Fruit fly (Drosophila melanogaster) whole organism, embryonic: ENCODE results near the gene Cog2.
A peak's percentile ranks its signal among the peaks of the same experiment; 100 is the strongest.

Experiments used
- CG10147 ChIP-seq: fragments of 200-800 bp; sonication (Bioruptor generic); optimal IDR thresholded peaks from 2 replicates; lab custom pipeline; 2019; ENCODE audit warnings: missing biosample characterization, mild to moderate bottlenecking, missing genetic modification characterization, moderate library complexity
- CG10267 ChIP-seq: fragments of 200-800 bp; sonication (Bioruptor generic); optimal IDR thresholded peaks from 2 replicates; lab custom pipeline; 2018; ENCODE audit warnings: missing biosample characterization, mild to moderate bottlenecking, missing genetic modification characterization, moderate library complexity
- CG10321 ChIP-seq: fragments of 200-800 bp; sonication (Bioruptor generic); IDR thresholded peaks from 2 replicates; pipeline ENCODE4 v1.3.6; 2022; ENCODE audit warnings: missing biosample characterization, missing genetic modification characterization
- CG10366 ChIP-seq: fragments of 200-800 bp; sonication (Bioruptor generic); IDR thresholded peaks from 2 replicates; pipeline ENCODE4 v1.3.6; 2022; ENCODE audit warnings: missing biosample characterization, missing genetic modification characterization
- CG10543 ChIP-seq: fragments of 200-800 bp; sonication (Bioruptor generic); optimal IDR thresholded peaks from 3 replicates; lab custom pipeline; 2017; ENCODE audit warnings: missing biosample characterization, mild to moderate bottlenecking, missing genetic modification characterization, moderate library complexity
- CG10979 ChIP-seq: fragments of 200-800 bp; sonication (Bioruptor generic); optimal IDR thresholded peaks from 2 replicates; lab custom pipeline; 2018; ENCODE audit warnings: missing biosample characterization, mild to moderate bottlenecking, missing genetic modification characterization, moderate library complexity
- CG12391 ChIP-seq: fragments of 200-800 bp; sonication (Bioruptor generic); optimal IDR thresholded peaks from 3 replicates; lab custom pipeline; 2018; ENCODE audit warnings: missing biosample characterization, mild to moderate bottlenecking, missing genetic modification characterization, moderate library complexity
- CG13775 ChIP-seq: fragments of 200-800 bp; sonication (Bioruptor generic); optimal IDR thresholded peaks from 3 replicates; lab custom pipeline; 2017; ENCODE audit warnings: missing biosample characterization, mild to moderate bottlenecking, missing genetic modification characterization
- CG14441 ChIP-seq: fragments of 200-800 bp; sonication (Bioruptor generic); IDR thresholded peaks from 2 replicates; pipeline ENCODE4 v1.3.6; 2022; ENCODE audit warnings: missing biosample characterization, missing genetic modification characterization
- CG1602 ChIP-seq: fragments of 200-800 bp; sonication (Bioruptor generic); optimal IDR thresholded peaks from 3 replicates; lab custom pipeline; 2016; ENCODE audit warnings: missing biosample characterization, missing genetic modification characterization
- CG2120 ChIP-seq: fragments of 200-800 bp; sonication (Bioruptor generic); optimal IDR thresholded peaks from 3 replicates; lab custom pipeline; 2016; ENCODE audit warnings: missing biosample characterization, missing genetic modification characterization
- CG2712 ChIP-seq: fragments of 200-800 bp; optimal IDR thresholded peaks from 3 replicates; lab custom pipeline; 2019; ENCODE audit warnings: missing biosample characterization, mild to moderate bottlenecking, missing genetic modification characterization, moderate library complexity
- CG30020 ChIP-seq: fragments of 200-800 bp; optimal IDR thresholded peaks from 2 replicates; lab custom pipeline; 2019; ENCODE audit warnings: missing biosample characterization, mild to moderate bottlenecking, missing genetic modification characterization, moderate library complexity
- CG3726 ChIP-seq: fragments of 200-800 bp; sonication (Bioruptor generic); IDR thresholded peaks from 3 replicates; pipeline ENCODE4, ENCODE4 v1.3.6; 2022; ENCODE audit warnings: missing biosample characterization, missing genetic modification characterization
- CG5180 ChIP-seq: fragments of 200-800 bp; sonication (Bioruptor generic); optimal IDR thresholded peaks from 3 replicates; lab custom pipeline; 2017; ENCODE audit warnings: missing biosample characterization, missing genetic modification characterization, mild to moderate bottlenecking, moderate library complexity, missing genetic modification reagents
- CG6689 ChIP-seq: fragments of 200-800 bp; sonication (Bioruptor generic); IDR thresholded peaks from 2 replicates; pipeline ENCODE4 v1.3.6; 2022; ENCODE audit warnings: missing biosample characterization, missing genetic modification characterization
- CG6765 ChIP-seq: fragments of 200-800 bp; sonication (Bioruptor generic); optimal IDR thresholded peaks from 3 replicates; lab custom pipeline; 2017; ENCODE audit warnings: missing biosample characterization, mild to moderate bottlenecking, missing genetic modification characterization
- CG6854 ChIP-seq: fragments of 200-800 bp; sonication (Bioruptor generic); optimal IDR thresholded peaks from 3 replicates; lab custom pipeline; 2017; ENCODE audit warnings: missing biosample characterization, mild to moderate bottlenecking, missing genetic modification characterization
- CG8478 ChIP-seq: fragments of >200 bp; optimal IDR thresholded peaks from 2 replicates; lab custom pipeline; 2018
- CG8924 ChIP-seq: fragments of 200-800 bp; optimal IDR thresholded peaks from 3 replicates; lab custom pipeline; 2019; ENCODE audit warnings: missing biosample characterization, mild to moderate bottlenecking, missing genetic modification characterization, moderate library complexity
- CrebB ChIP-seq: fragments of 200-800 bp; sonication (Bioruptor generic); optimal IDR thresholded peaks from 3 replicates; lab custom pipeline; 2018; ENCODE audit warnings: missing biosample characterization, mild to moderate bottlenecking, missing genetic modification characterization
- Dad ChIP-seq: fragments of 200-800 bp; sonication (Bioruptor generic); optimal IDR thresholded peaks from 3 replicates; lab custom pipeline; 2016; ENCODE audit warnings: missing biosample characterization, missing genetic modification characterization
- Dp ChIP-seq: fragments of 200-800 bp; sonication (Bioruptor generic); optimal IDR thresholded peaks from 2 replicates; lab custom pipeline; 2018; ENCODE audit warnings: missing biosample characterization, mild to moderate bottlenecking, missing genetic modification characterization, moderate library complexity
- E2f2 ChIP-seq: fragments of 200-800 bp; sonication (Bioruptor generic); IDR thresholded peaks from 2 replicates; pipeline ENCODE4 v1.3.6; 2022; ENCODE audit warnings: missing biosample characterization, missing genetic modification characterization
- Ets65A ChIP-seq: fragments of 200-800 bp; sonication (Bioruptor generic); peaks from one replicate; lab custom pipeline; 2016; ENCODE audit warnings: missing biosample characterization, missing genetic modification characterization
- HmgZ ChIP-seq: fragments of 200-800 bp; sonication (Bioruptor generic); optimal IDR thresholded peaks from 2 replicates; lab custom pipeline; 2018; ENCODE audit warnings: missing biosample characterization, mild to moderate bottlenecking, missing genetic modification characterization
- Hr3 ChIP-seq: fragments of 200-800 bp; sonication (Bioruptor generic); optimal IDR thresholded peaks from 3 replicates; lab custom pipeline; 2016; ENCODE audit warnings: missing biosample characterization, missing genetic modification characterization
- Kr ChIP-seq: fragments of 200-800 bp; sonication (Bioruptor generic); optimal IDR thresholded peaks from 2 replicates; lab custom pipeline; 2017; ENCODE audit warnings: missing biosample characterization, mild to moderate bottlenecking, missing genetic modification characterization
- Lim3 ChIP-seq: fragments of 200-800 bp; sonication (Bioruptor generic); IDR thresholded peaks from 2 replicates; pipeline ENCODE4 v1.3.6; 2022; ENCODE audit warnings: missing biosample characterization, missing genetic modification characterization
- MESR4 ChIP-seq: fragments of 200-800 bp; sonication (Bioruptor generic); optimal IDR thresholded peaks from 2 replicates; lab custom pipeline; 2018; ENCODE audit warnings: missing biosample characterization, mild to moderate bottlenecking, missing genetic modification characterization, moderate library complexity
- Mad ChIP-seq: fragments of 200-800 bp; sonication (Bioruptor generic); optimal IDR thresholded peaks from 2 replicates; lab custom pipeline; 2016; ENCODE audit warnings: missing biosample characterization, missing genetic modification characterization
- Nf-YA ChIP-seq: fragments of 200-800 bp; sonication (Bioruptor generic); IDR thresholded peaks from 2 replicates; pipeline ENCODE4 v1.3.6; 2022; ENCODE audit warnings: missing biosample characterization, missing genetic modification characterization
- Nf-YB ChIP-seq: fragments of 200-800 bp; sonication (Bioruptor generic); optimal IDR thresholded peaks from 3 replicates; lab custom pipeline; 2019; ENCODE audit warnings: missing biosample characterization, mild to moderate bottlenecking, missing genetic modification characterization, moderate library complexity
- Oli ChIP-seq: fragments of 200-800 bp; sonication (Bioruptor generic); optimal IDR thresholded peaks from 2 replicates; lab custom pipeline; 2018; ENCODE audit warnings: missing biosample characterization, mild to moderate bottlenecking, missing genetic modification characterization, moderate library complexity
- Xrp1 ChIP-seq: fragments of 200-800 bp; sonication (Bioruptor generic); IDR thresholded peaks from 2 replicates; pipeline ENCODE4 v1.3.6; 2022; ENCODE audit warnings: missing biosample characterization, missing genetic modification characterization
- dimm ChIP-seq: fragments of 200-800 bp; sonication (Bioruptor generic); IDR thresholded peaks from 2 replicates; pipeline ENCODE4 v1.3.6; 2022; ENCODE audit warnings: missing biosample characterization, missing genetic modification characterization
- dpn ChIP-seq, 2 experiments: fragments of 200-800 bp; sonication (Bioruptor generic); optimal IDR thresholded peaks; 3 replicates each; lab custom pipeline; 2016; ENCODE audit warnings: missing biosample characterization in 2 of 2, missing genetic modification characterization in 2 of 2
- ems ChIP-seq: fragments of 200-800 bp; sonication (Bioruptor generic); optimal IDR thresholded peaks from 3 replicates; lab custom pipeline; 2016; ENCODE audit warnings: missing biosample characterization, missing genetic modification characterization
- lab ChIP-seq: fragments of 200-800 bp; sonication (Bioruptor generic); optimal IDR thresholded peaks from 3 replicates; lab custom pipeline; 2017; ENCODE audit warnings: missing biosample characterization, missing genetic modification characterization, mild to moderate bottlenecking, moderate library complexity, missing genetic modification reagents
- nerfin-1 ChIP-seq: fragments of 200-800 bp; sonication (Bioruptor generic); optimal IDR thresholded peaks from 3 replicates; lab custom pipeline; 2019; ENCODE audit warnings: missing biosample characterization, mild to moderate bottlenecking, missing genetic modification characterization, moderate library complexity
- pum ChIP-seq: fragments of 200-800 bp; sonication (Bioruptor generic); optimal IDR thresholded peaks from 2 replicates; lab custom pipeline; 2016; ENCODE audit warnings: missing biosample characterization, missing genetic modification characterization
- row ChIP-seq: fragments of 200-800 bp; sonication (Bioruptor generic); IDR thresholded peaks from 3 replicates; pipeline ENCODE4 v1.3.6; 2022; ENCODE audit warnings: missing biosample characterization, missing genetic modification characterization
- schlank ChIP-seq: fragments of 200-800 bp; sonication (Bioruptor generic); optimal IDR thresholded peaks from 2 replicates; lab custom pipeline; 2018; ENCODE audit warnings: missing biosample characterization, mild to moderate bottlenecking, missing genetic modification characterization
- slbo ChIP-seq: fragments of 200-800 bp; sonication (Bioruptor generic); IDR thresholded peaks from 2 replicates; pipeline ENCODE4 v1.3.6; 2022; ENCODE audit warnings: missing biosample characterization, missing genetic modification characterization
- slp2 ChIP-seq: fragments of 200-800 bp; sonication (Bioruptor generic); optimal IDR thresholded peaks from 2 replicates; lab custom pipeline; 2016; ENCODE audit warnings: missing biosample characterization, missing genetic modification characterization
- sob ChIP-seq: fragments of 200-800 bp; sonication (Bioruptor generic); IDR thresholded peaks from 2 replicates; pipeline ENCODE4 v1.3.6; 2022; ENCODE audit warnings: missing biosample characterization, missing genetic modification characterization
- stwl ChIP-seq: fragments of 200-800 bp; sonication (Bioruptor generic); optimal IDR thresholded peaks from 3 replicates; lab custom pipeline; 2018; ENCODE audit warnings: missing biosample characterization, mild to moderate bottlenecking, missing genetic modification characterization, moderate library complexity
- tx ChIP-seq: fragments of 200-800 bp; sonication (Bioruptor generic); optimal IDR thresholded peaks from 2 replicates; lab custom pipeline; 2016; ENCODE audit warnings: missing biosample characterization, missing genetic modification characterization
- vnd ChIP-seq: fragments of 200-800 bp; sonication (Bioruptor generic); IDR thresholded peaks from 3 replicates; pipeline ENCODE4 v1.3.6; 2022; ENCODE audit warnings: missing biosample characterization, missing genetic modification characterization; ENCODE audit not compliant: partially characterized antibody
- wor ChIP-seq: fragments of 200-800 bp; sonication (Bioruptor generic); IDR thresholded peaks from 2 replicates; pipeline ENCODE4 v1.3.6; 2022; ENCODE audit warnings: missing biosample characterization, missing genetic modification characterization
- zf30C ChIP-seq: fragments of 200-800 bp; sonication (Bioruptor generic); optimal IDR thresholded peaks from 3 replicates; lab custom pipeline; 2018; ENCODE audit warnings: missing biosample characterization, mild to moderate bottlenecking, missing genetic modification characterization
- zfh2 ChIP-seq: fragments of 200-800 bp; sonication (Bioruptor generic); optimal IDR thresholded peaks from 2 replicates; lab custom pipeline; 2016; ENCODE audit warnings: missing biosample characterization, missing genetic modification characterization

Cog2 gene

DNA sequence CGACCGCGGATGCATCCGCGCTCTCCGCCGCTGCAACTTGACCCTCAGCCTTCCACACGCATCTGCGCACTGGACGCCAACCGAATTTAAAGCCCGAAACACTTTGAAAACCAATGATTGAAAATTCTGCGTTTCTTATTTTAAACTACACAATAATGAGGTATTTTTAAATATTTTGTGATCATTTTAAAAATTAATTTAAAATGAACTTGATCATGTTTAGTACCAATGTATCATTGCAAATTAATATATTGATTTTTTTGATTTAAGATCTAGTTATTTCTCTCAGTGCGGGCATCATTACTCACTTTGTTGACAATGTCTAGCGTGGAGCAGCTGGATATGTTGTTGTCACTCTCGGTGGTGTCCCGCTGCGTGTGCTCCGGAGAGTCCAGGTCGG lies 5.4 kb upstream of the Cog2 start (continued):
- TF ChIP-seq CG8478 (no peak), slp2 (GFP tag; lab: Kevin White, UChicago) (no peak), Nf-YA (GFP tag; lab: Robert Waterston, UW) (no peak), CG10267 (no peak), stwl (tag; lab: Kevin White, UChicago) (no peak), zf30C (GFP tag; lab: Kevin White, UChicago) (peak; percentile 56), CG6765 (GFP tag; lab: Kevin White, UChicago) (peak; percentile 8), Nf-YB (GFP tag; lab: Kevin White, UChicago) (no peak), CG10543 (no peak), Hr3 (peak; percentile 11), Xrp1 (GFP tag; lab: Robert Waterston, UW) (peak; percentile 41; the same call in 1 of the 2 replicates), CG1602 (GFP tag; lab: Kevin White, UChicago) (no peak), Kr (GFP tag; lab: Kevin White, UChicago) (no peak), CG6854 (GFP tag; lab: Kevin White, UChicago) (no peak), E2f2 (GFP tag; lab: Robert Waterston, UW) (no peak), Lim3 (no peak), CG10147 (GFP tag; lab: Kevin White, UChicago) (no peak), CG2120 (GFP tag; lab: Kevin White, UChicago) (peak; percentile 35), slbo (GFP tag; lab: Robert Waterston, UW) (peak; percentile 66), vnd (GFP tag; lab: Robert Waterston, UW) (no peak), Dad (GFP tag; lab: Kevin White, UChicago) (no peak), nerfin-1 (tag; lab: Kevin White, UChicago) (no peak), CG30020 (tag; lab: Kevin White, UChicago) (no peak), schlank (no peak), MESR4 (no peak), Dp (GFP tag; lab: Kevin White, UChicago) (no peak), row (GFP tag; lab: Robert Waterston, UW) (peak; percentile 74), CG2712 (tag; lab: Kevin White, UChicago) (peak; percentile 45), CG10366 (peak; percentile 62), CG6689 (GFP tag; lab: Robert Waterston, UW) (0 out of 2 replicates have a peak, but pooled peaks have one; percentile 29), CG12391 (peak; percentile 62), sob (GFP tag; lab: Robert Waterston, UW) (no peak), CG10321 (0 out of 2 replicates have a peak, but pooled peaks have one; percentile 8), Oli (peak; percentile 25), wor (GFP tag; lab: Robert Waterston, UW) (no peak), CG3726 (GFP tag; lab: Robert Waterston, UW) (no peak), CG13775 (no peak), Mad (GFP tag; lab: Kevin White, UChicago) (no peak), CG10979 (tag; lab: Kevin White, UChicago) (peak; percentile 44), pum (no peak), HmgZ (tag; lab: Kevin White, UChicago) (peak; percentile 29), dimm (no peak), tx (GFP tag; lab: Kevin White, UChicago) (no peak), CG5180 (no peak), CrebB (tag; lab: Kevin White, UChicago) (no peak), lab (GFP tag; lab: Kevin White, UChicago) (no peak), CG14441 (GFP tag; lab: Robert Waterston, UW) (peak; percentile 51), CG8924 (peak; percentile 9), zfh2 (GFP tag; lab: Kevin White, UChicago) (no peak), Ets65A (GFP tag; lab: Kevin White, UChicago) (peak; percentile 68), ems (GFP tag; lab: Kevin White, UChicago) (peak; percentile 11), dpn (GFP tag; optimal IDR thresholded peaks at IDR 0.05; lab: Kevin White, UChicago) (peak in 1 of 2 experiments; percentile 23)
